Worm (Caenorhabditis elegans) whole organism, mixed stage, embryonic: ENCODE results near the gene ppm-1.G.
A peak's percentile ranks its signal among the peaks of the same experiment; 100 is the strongest.

Experiments used
- M03D4.4 ChIP-seq: sonication (generic microtip); optimal IDR thresholded peaks from 2 replicates; lab custom pipeline; 2017; ENCODE audit warnings: mild to moderate bottlenecking, missing genetic modification characterization, missing compliant biosample characterization
- bed-3 ChIP-seq: fragments of 200-800 bp; sonication (Bioruptor generic); optimal IDR thresholded peaks from 3 replicates; lab custom pipeline; 2018; ENCODE audit warnings: mild to moderate bottlenecking, missing genetic modification characterization, moderate library complexity, missing compliant biosample characterization
- blmp-1 ChIP-seq: fragments of 150-350 bp; optimal IDR thresholded peaks from 2 replicates; lab custom pipeline; 2014; ENCODE audit warnings: missing biosample characterization, missing genetic modification characterization
- ceh-39 ChIP-seq: fragments of 150-350 bp; optimal IDR thresholded peaks from 2 replicates; lab custom pipeline; 2014; ENCODE audit warnings: missing biosample characterization, missing genetic modification characterization
- ceh-43 ChIP-seq: fragments of 200-800 bp; sonication (Bioruptor generic); optimal IDR thresholded peaks from 2 replicates; lab custom pipeline; 2018; ENCODE audit warnings: mild to moderate bottlenecking, missing genetic modification characterization, moderate library complexity, missing compliant biosample characterization
- ceh-83 ChIP-seq: fragments of 200-800 bp; sonication (Bioruptor generic); optimal IDR thresholded peaks from 2 replicates; lab custom pipeline; 2018; ENCODE audit warnings: mild to moderate bottlenecking, missing genetic modification characterization, missing compliant biosample characterization
- cnd-1 ChIP-seq: fragments of 200-800 bp; sonication (Bioruptor generic); optimal IDR thresholded peaks from 2 replicates; lab custom pipeline; 2018; ENCODE audit warnings: mild to moderate bottlenecking, missing genetic modification characterization, missing compliant biosample characterization
- elt-3 ChIP-seq: fragments of 150-350 bp; optimal IDR thresholded peaks from 2 replicates; lab custom pipeline; 2014; ENCODE audit warnings: missing biosample characterization, missing genetic modification characterization
- flh-1 ChIP-seq: fragments of 200-800 bp; sonication (Bioruptor generic); optimal IDR thresholded peaks from 2 replicates; lab custom pipeline; 2018; ENCODE audit warnings: mild to moderate bottlenecking, missing genetic modification characterization, moderate library complexity, missing compliant biosample characterization
- ham-2 ChIP-seq: fragments of 200-800 bp; sonication (Bioruptor generic); optimal IDR thresholded peaks from 2 replicates; lab custom pipeline; 2018; ENCODE audit warnings: mild to moderate bottlenecking, missing genetic modification characterization, missing compliant biosample characterization
- hlh-1 ChIP-seq: fragments of 150-350 bp; optimal IDR thresholded peaks from 2 replicates; lab custom pipeline; 2014; ENCODE audit warnings: missing biosample characterization, missing genetic modification reagents, missing genetic modification characterization
- lin-13 ChIP-seq: fragments of 150-350 bp; optimal IDR thresholded peaks from 2 replicates; lab custom pipeline; 2014; ENCODE audit warnings: missing biosample characterization, missing genetic modification characterization
- lsy-2 ChIP-seq: fragments of 150-350 bp; optimal IDR thresholded peaks from 2 replicates; lab custom pipeline; 2014; ENCODE audit warnings: missing biosample characterization, missing genetic modification characterization
- mab-5 ChIP-seq: fragments of 150-350 bp; optimal IDR thresholded peaks from 2 replicates; lab custom pipeline; 2014; ENCODE audit warnings: missing biosample characterization, missing genetic modification characterization
- mep-1 ChIP-seq: fragments of 150-350 bp; optimal IDR thresholded peaks from 2 replicates; lab custom pipeline; 2017; ENCODE audit warnings: missing biosample characterization, missing genetic modification reagents, missing genetic modification characterization, inconsistent platforms
- mls-2 ChIP-seq: sonication (generic microtip); optimal IDR thresholded peaks from 2 replicates; lab custom pipeline; 2016; ENCODE audit warnings: mild to moderate bottlenecking, missing genetic modification characterization, moderate library complexity, missing compliant biosample characterization
- nhr-12 ChIP-seq: fragments of 150-350 bp; optimal IDR thresholded peaks from 2 replicates; lab custom pipeline; 2014; ENCODE audit warnings: missing biosample characterization, missing genetic modification characterization
- nhr-2 ChIP-seq: fragments of 150-350 bp; optimal IDR thresholded peaks from 2 replicates; lab custom pipeline; 2014; ENCODE audit warnings: missing biosample characterization, missing genetic modification characterization
- nhr-237 ChIP-seq: fragments of 150-350 bp; optimal IDR thresholded peaks from 2 replicates; lab custom pipeline; 2014; ENCODE audit warnings: missing biosample characterization, missing genetic modification characterization
- nhr-28 ChIP-seq: fragments of 150-350 bp; optimal IDR thresholded peaks from 2 replicates; lab custom pipeline; 2014; ENCODE audit warnings: missing biosample characterization, missing genetic modification characterization
- nhr-76 ChIP-seq: sonication (generic microtip); optimal IDR thresholded peaks from 2 replicates; lab custom pipeline; 2017; ENCODE audit warnings: missing biosample characterization, missing genetic modification characterization
- sem-2 ChIP-seq: fragments of 200-800 bp; sonication (Bioruptor generic); optimal IDR thresholded peaks from 2 replicates; lab custom pipeline; 2018; ENCODE audit warnings: mild to moderate bottlenecking, missing genetic modification characterization, missing compliant biosample characterization
- snpc-4 ChIP-seq: fragments of 150-350 bp; optimal IDR thresholded peaks from 2 replicates; lab custom pipeline; 2014; ENCODE audit warnings: missing biosample characterization, missing genetic modification characterization
- tbx-8 ChIP-seq: fragments of 200-800 bp; sonication (Bioruptor generic); optimal IDR thresholded peaks from 2 replicates; lab custom pipeline; 2018; ENCODE audit warnings: mild to moderate bottlenecking, missing genetic modification characterization, moderate library complexity, missing compliant biosample characterization
- unc-39 ChIP-seq: fragments of 150-350 bp; optimal IDR thresholded peaks from 2 replicates; lab custom pipeline; 2014; ENCODE audit warnings: missing biosample characterization, missing genetic modification characterization
- zip-8 ChIP-seq: fragments of 150-350 bp; optimal IDR thresholded peaks from 2 replicates; lab custom pipeline; 2014; ENCODE audit warnings: missing biosample characterization, missing genetic modification characterization
- ztf-11 ChIP-seq: fragments of 150-350 bp; optimal IDR thresholded peaks from 2 replicates; lab custom pipeline; 2014; ENCODE audit warnings: missing biosample characterization, missing genetic modification characterization

Gene ppm-1.G

DNA sequence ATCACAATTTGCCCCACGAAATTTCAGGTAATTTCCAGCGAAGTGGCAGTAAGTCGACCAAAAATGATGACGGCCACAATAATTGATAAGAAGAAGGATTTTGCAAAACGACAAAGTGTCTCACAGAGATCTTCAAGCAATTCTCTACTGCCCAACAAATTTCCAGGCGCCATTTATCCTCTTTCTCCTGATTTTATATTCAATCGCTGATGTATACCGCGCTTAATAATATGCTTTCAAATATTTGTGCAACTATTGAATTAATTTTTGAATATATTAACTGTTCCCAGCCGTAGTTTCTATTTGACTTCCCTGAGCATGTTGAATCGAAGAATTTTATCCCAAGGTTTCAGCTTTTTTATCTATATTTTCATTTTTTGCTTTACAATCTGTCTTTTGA lies 12.5 kb upstream of the ppm-1.G start, which contains the start of gene tpst-2:
Gene tpst-2, plus strand, starts transcription at position 301 of the 400 bp plus-strand sequence.
- TF ChIP-seq bed-3 (GFP tag; lab: Kevin White, UChicago) (no peak), sem-2 (GFP tag; lab: Kevin White, UChicago) (no peak), mls-2 (tag; lab: Kevin White, UChicago) (no peak), hlh-1 (tag; lab: Kevin White, UChicago) (no peak), nhr-2 (no peak), ham-2 (no peak), unc-39 (no peak), mep-1 (tag; lab: Kevin White, UChicago) (no peak), elt-3 (tag; lab: Kevin White, UChicago) (no peak), ceh-83 (GFP tag; lab: Kevin White, UChicago) (no peak), nhr-12 (tag; lab: Kevin White, UChicago) (no peak)

DNA sequence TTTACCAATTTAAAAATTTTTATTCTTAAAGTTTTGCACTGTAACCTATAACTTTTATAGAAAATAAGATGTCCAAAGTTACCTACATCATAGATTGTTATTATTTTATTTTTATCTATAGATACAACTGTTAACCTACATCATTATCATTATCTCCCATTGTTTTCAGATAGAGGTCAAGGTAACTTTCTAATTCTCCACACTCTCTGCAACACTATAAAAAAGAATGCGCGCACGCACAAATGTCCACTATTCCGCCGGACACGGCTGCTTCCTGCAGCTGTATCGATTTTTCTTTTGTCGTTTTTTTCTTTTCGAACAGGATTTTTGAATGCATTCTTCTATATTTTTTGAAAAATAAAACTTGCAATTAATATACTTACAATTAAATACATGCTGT lies 10.8 kb upstream of the ppm-1.G start:
- no peak for TF ChIP-seq nhr-237
- TF ChIP-seq hlh-1 (tag; lab: Kevin White, UChicago) = peak; percentile 26

DNA sequence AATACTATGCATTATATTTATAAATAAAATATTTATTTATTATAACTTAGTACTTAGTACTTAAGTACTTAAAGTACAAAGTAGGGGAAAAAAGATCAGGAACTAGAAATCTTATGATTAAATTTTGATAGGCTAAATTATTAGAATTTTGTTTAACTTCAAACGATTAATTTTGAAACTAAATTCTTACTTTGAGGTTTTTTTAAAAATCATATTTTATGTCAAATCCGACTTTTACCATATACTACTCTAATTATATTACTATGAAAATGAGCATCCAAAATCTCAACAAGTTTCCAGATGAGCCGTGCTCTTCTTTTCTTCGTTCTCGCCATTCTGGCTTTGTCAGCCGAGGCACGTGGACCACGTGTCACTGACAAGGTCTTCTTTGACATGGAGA lies 10.4 kb upstream of the ppm-1.G start, which contains the start of gene cyn-6:
Gene cyn-6, plus strand, starts transcription at position 301 of the 400 bp plus-strand sequence.
- TF ChIP-seq ceh-43 (GFP tag; lab: Kevin White, UChicago) (no peak), lsy-2 (tag; lab: Kevin White, UChicago) (no peak), unc-39 (no peak)

DNA sequence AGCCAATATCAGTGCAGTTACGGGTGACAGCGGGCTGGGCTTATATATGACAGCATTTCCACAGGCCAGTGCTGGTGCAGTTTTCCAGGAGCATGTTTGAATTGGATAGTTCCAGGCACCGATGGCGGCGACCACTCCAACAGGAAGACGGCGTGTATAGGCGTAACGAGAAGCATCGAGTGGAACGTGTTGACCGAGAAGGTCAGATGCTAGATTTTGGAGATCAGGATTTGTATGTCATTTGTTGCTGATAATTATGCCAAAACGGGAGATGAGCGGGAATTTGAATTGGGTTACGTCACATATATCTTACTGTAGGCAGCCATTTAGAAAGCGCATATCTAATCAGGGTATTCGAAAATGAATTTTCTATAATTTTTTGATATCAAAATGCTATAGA lies 8.1 kb upstream of the ppm-1.G start:
- TF ChIP-seq snpc-4 (tag; lab: Kevin White, UChicago) (no peak), tbx-8 (GFP tag; lab: Kevin White, UChicago) (no peak), nhr-76 (tag; lab: Kevin White, UChicago) (no peak), nhr-28 (no peak), M03D4.4 (no peak), lsy-2 (tag; lab: Kevin White, UChicago) (no peak), flh-1 (GFP tag; lab: Kevin White, UChicago) (no peak), sem-2 (GFP tag; lab: Kevin White, UChicago) (no peak), bed-3 (GFP tag; lab: Kevin White, UChicago) (no peak), blmp-1 (tag; lab: Kevin White, UChicago) (no peak), lin-13 (tag; lab: Kevin White, UChicago) (no peak), mep-1 (tag; lab: Kevin White, UChicago) (no peak), nhr-2 (no peak), mab-5 (no peak), mls-2 (tag; lab: Kevin White, UChicago) (no peak), ceh-39 (tag; lab: Kevin White, UChicago) (no peak), ham-2 (no peak)

DNA sequence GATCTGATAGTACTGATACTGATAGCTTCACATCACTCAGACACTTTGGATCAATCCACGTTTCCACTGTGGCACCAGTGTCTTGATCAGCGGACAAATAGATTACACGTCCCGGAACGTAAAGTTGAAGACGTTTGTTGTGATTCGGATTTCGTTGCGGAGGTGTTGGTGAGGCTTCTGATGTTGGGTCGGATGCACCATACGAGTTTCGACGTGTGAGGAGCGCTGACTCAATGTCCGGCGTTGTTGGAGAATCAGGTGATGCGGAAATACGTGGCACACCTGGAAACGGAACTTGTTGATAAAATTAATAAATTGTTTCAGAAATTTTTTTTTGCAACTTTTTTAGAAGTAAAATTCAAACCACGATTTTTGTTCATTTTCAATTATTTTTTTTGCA lies 4.7 kb upstream of the ppm-1.G start, which contains the start of gene alh-11:
Gene alh-11, minus strand, starts transcription at position 101 of the 400 bp plus-strand sequence.
- TF ChIP-seq ceh-43 (GFP tag; lab: Kevin White, UChicago) (no peak), ham-2 (no peak), flh-1 (GFP tag; lab: Kevin White, UChicago) (no peak), cnd-1 (no peak), ceh-39 (tag; lab: Kevin White, UChicago) (no peak), M03D4.4 (no peak), nhr-12 (tag; lab: Kevin White, UChicago) (no peak), tbx-8 (GFP tag; lab: Kevin White, UChicago) (no peak), zip-8 (tag; lab: Kevin White, UChicago) (no peak), nhr-2 (no peak)

DNA sequence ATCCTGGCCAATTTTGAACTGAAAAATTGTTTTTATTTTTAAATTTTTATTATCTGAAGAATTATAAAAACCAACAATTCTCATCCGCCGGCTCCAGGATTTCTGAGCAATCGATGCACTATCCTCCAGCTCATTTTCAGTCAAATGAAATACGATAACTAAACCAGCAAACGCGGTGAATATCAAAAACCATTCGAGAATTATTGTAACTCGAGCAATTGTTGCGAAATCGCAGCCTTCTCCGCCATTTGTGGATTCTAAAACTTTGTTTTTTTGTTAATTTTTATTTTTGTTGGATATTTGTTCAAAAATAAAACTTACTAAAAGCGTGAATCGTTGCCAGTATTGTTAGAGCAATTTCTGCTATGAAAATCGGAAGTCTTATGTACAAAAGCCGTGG lies 1.0 kb upstream of the ppm-1.G start:
- no peak for TF ChIP-seq ztf-11 (tag; lab: Kevin White, UChicago)
- TF ChIP-seq nhr-237 = no peak
- no peak for TF ChIP-seq nhr-2

DNA sequence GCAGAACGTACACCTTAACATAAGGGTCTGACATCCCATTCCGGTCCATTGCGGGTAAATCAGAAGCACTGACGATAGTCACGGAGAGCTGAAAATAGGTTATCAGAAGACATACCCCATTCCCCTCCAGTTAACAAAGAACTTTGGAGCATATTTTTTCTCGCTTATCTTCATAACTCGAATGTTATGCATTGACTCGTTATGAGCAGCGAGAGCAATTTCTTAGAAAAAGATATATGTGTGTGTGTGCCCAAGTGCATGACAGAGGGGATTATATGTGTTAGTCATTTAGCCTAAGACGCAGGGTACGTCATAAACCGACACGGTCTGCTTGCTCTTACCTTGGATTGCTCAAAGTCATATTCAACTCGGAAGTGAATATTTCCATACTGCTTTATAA lies 6.1 kb downstream of the ppm-1.G start:
- no peak for TF ChIP-seq nhr-12 (tag; lab: Kevin White, UChicago)
- TF ChIP-seq nhr-28 = no peak
- no peak for TF ChIP-seq hlh-1 (tag; lab: Kevin White, UChicago)
- TF ChIP-seq unc-39 = no peak
- no peak for TF ChIP-seq zip-8 (tag; lab: Kevin White, UChicago)
- TF ChIP-seq elt-3 (tag; lab: Kevin White, UChicago) = no peak
- no peak for TF ChIP-seq blmp-1 (tag; lab: Kevin White, UChicago)
- TF ChIP-seq, all 35 proteins: peak for 0
